Worm (Caenorhabditis elegans): ENCODE measurements around the gene clec-222.

The clec-222 gene

ce11 chrV:11260622-11261021 is 10.5 kb upstream of the clec-222 start, which contains the start of gene F07B10.7:
Gene F07B10.7 (minus strand): TSS chrV:11260722.
- TF ChIP-seq aptf-2 (GFP tag; conservative IDR thresholded peaks at IDR 0.05): no peak
- no peak for TF ChIP-seq madf-8 (GFP tag; conservative IDR thresholded peaks at IDR 0.05)
- TF ChIP-seq ZK185.1 (tag; optimal IDR thresholded peaks at IDR 0.05; ENCODE audit: poor library complexity, severe bottlenecking): no peak
- TF ChIP-seq C06A6.2 (GFP tag; conservative IDR thresholded peaks at IDR 0.05): no peak
- no peak for TF ChIP-seq atf-7 (tag; optimal IDR thresholded peaks at IDR 0.05)
- no peak for TF ChIP-seq F52B5.7 (tag; optimal IDR thresholded peaks at IDR 0.05)
- no peak for TF ChIP-seq fkh-3 (tag; optimal IDR thresholded peaks at IDR 0.05)
- no peak for TF ChIP-seq ztf-3 (GFP tag; optimal IDR thresholded peaks at IDR 0.05)
- no peak for TF ChIP-seq hlh-26 (GFP tag; conservative IDR thresholded peaks at IDR 0.05)
- no peak for TF ChIP-seq T07F8.4 (tag; optimal IDR thresholded peaks at IDR 0.05)
- TF ChIP-seq nhr-120 (GFP tag; IDR thresholded peaks at IDR 0.05): no peak
- no peak for TF ChIP-seq die-1 (tag; optimal IDR thresholded peaks at IDR 0.05)
- no peak for TF ChIP-seq C17E4.6 (GFP tag; IDR thresholded peaks at IDR 0.05)
- TF ChIP-seq Y53G8AR.9 (GFP tag; conservative IDR thresholded peaks at IDR 0.05): no peak
- no peak for TF ChIP-seq mcd-1 (GFP tag; IDR thresholded peaks at IDR 0.05)
- TF ChIP-seq ztf-6 (GFP tag; IDR thresholded peaks at IDR 0.05): no peak
- no peak for TF ChIP-seq cebp-1 (GFP tag; IDR thresholded peaks at IDR 0.05)
- TF ChIP-seq cebp-1 (tag; optimal IDR thresholded peaks at IDR 0.05): no peak
- no peak for TF ChIP-seq nhr-80 (tag; optimal IDR thresholded peaks at IDR 0.05)
- TF ChIP-seq chd-7 (tag; optimal IDR thresholded peaks at IDR 0.05): no peak

ce11 chrV:11263025-11263424 is 8.1 kb upstream of the clec-222 start, which contains the start of gene F07B10.4:
Gene F07B10.4 (minus strand): TSS chrV:11263125.
- TF ChIP-seq F57A8.1 (GFP tag; optimal IDR thresholded peaks at IDR 0.05) (no peak), T26A5.8 (tag; optimal IDR thresholded peaks at IDR 0.05) (no peak), snpc-3.4 (tag; optimal IDR thresholded peaks at IDR 0.05) (no peak), egl-18 (GFP tag; IDR thresholded peaks at IDR 0.05) (no peak)

ce11 chrV:11265482-11265881 is 5.7 kb upstream of the clec-222 start, which contains the start of gene cln-3.1:
Gene cln-3.1 (minus strand): TSS chrV:11265652.
- TF ChIP-seq F57A8.1 (GFP tag; optimal IDR thresholded peaks at IDR 0.05) (no peak), T07F8.4 (tag; optimal IDR thresholded peaks at IDR 0.05) (no peak), hmg-20 (GFP tag; IDR thresholded peaks at IDR 0.05) (no peak), snpc-1.1 (tag; optimal IDR thresholded peaks at IDR 0.05; ENCODE audit: insufficient read depth) (no peak), die-1 (tag; optimal IDR thresholded peaks at IDR 0.05) (no peak), ekl-4 (GFP tag; IDR thresholded peaks at IDR 0.05) (no peak), F55B11.4 (tag; optimal IDR thresholded peaks at IDR 0.05; ENCODE audit: borderline replicate concordance, insufficient read depth) (no peak), nhr-80 (tag; optimal IDR thresholded peaks at IDR 0.05) (peak; percentile 61), aptf-2 (GFP tag; conservative IDR thresholded peaks at IDR 0.05) (no peak)

- TF ChIP-seq mel-28 (tag; optimal IDR thresholded peaks at IDR 0.05; ENCODE audit: borderline replicate concordance) (no peak), lag-1 (GFP tag; IDR thresholded peaks at IDR 0.05) (no peak), akir-1 (GFP tag; optimal IDR thresholded peaks at IDR 0.05) (no peak), F57A8.1 (GFP tag; optimal IDR thresholded peaks at IDR 0.05) (no peak), K12H6.12 (tag; optimal IDR thresholded peaks at IDR 0.05) (no peak), tbx-9 (tag; optimal IDR thresholded peaks at IDR 0.05; ENCODE audit: borderline replicate concordance) (no peak), madf-6 (GFP tag; IDR thresholded peaks at IDR 0.05) (no peak), F57C9.4 (tag; optimal IDR thresholded peaks at IDR 0.05) (no peak), hlh-12 (tag; optimal IDR thresholded peaks at IDR 0.05) (no peak), D2030.7 (GFP tag; IDR thresholded peaks at IDR 0.05) (no peak), pbrm-1 (GFP tag; IDR thresholded peaks at IDR 0.05) (no peak), hlh-26 (GFP tag; conservative IDR thresholded peaks at IDR 0.05) (no peak), B0261.1 (tag; optimal IDR thresholded peaks at IDR 0.05) (no peak)
These were observed 4.5 kb upstream of the clec-222 start, which contains the start of gene str-116 for ce11 chrV:11266681-11267080. Gene str-116 (plus strand): TSS chrV:11266981.

Data from whole organism, young adult.